Worm (Caenorhabditis elegans): ENCODE measurements around the gene ZK355.3.

ZK355.3 gene

DNA sequence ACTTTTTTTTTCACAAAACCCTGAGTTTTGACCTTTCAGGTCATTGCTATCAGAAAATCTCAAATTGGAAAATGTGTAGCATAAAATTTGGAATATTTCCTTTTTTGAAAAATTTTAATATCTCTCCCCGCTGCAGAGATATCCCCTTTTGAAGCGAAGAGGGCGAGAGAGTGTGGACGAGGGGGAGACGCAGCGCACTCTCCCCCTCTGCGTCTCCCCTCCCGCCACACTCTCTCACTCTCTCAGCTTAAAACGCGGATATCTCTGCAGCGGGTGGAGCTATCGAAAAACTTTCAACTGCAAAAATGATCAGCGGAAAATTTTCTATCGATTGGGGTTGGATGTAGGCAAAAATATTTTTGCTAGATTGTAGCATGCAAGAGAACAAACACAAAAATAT lies 4.7 kb downstream of the ZK355.3 start:
- TF ChIP-seq unc-62 (GFP tag; optimal IDR thresholded peaks at IDR 0.05) (no peak), nhr-237 (tag; optimal IDR thresholded peaks at IDR 0.05) (no peak), lsy-2 (tag; optimal IDR thresholded peaks at IDR 0.05) (no peak), elt-1 (tag; optimal IDR thresholded peaks at IDR 0.05; ENCODE audit: borderline replicate concordance, insufficient read depth) (no peak), nhr-76 (tag; optimal IDR thresholded peaks at IDR 0.05) (no peak), ceh-83 (GFP tag; optimal IDR thresholded peaks at IDR 0.05) (no peak), ztf-11 (tag; optimal IDR thresholded peaks at IDR 0.05) (no peak), elt-3 (tag; optimal IDR thresholded peaks at IDR 0.05) (no peak), pha-4 (tag; optimal IDR thresholded peaks at IDR 0.05) (no peak), zip-8 (tag; optimal IDR thresholded peaks at IDR 0.05) (no peak), mep-1 (tag; optimal IDR thresholded peaks at IDR 0.05) (no peak), drap-1 (GFP tag; optimal IDR thresholded peaks at IDR 0.05) (no peak), mab-5 (tag; optimal IDR thresholded peaks at IDR 0.05) (no peak), nhr-2 (tag; optimal IDR thresholded peaks at IDR 0.05) (no peak), ceh-43 (GFP tag; optimal IDR thresholded peaks at IDR 0.05) (no peak), ceh-39 (tag; optimal IDR thresholded peaks at IDR 0.05) (no peak), nhr-12 (tag; optimal IDR thresholded peaks at IDR 0.05) (no peak), mls-2 (tag; optimal IDR thresholded peaks at IDR 0.05) (no peak), lin-32 (GFP tag; optimal IDR thresholded peaks at IDR 0.05) (no peak)

DNA sequence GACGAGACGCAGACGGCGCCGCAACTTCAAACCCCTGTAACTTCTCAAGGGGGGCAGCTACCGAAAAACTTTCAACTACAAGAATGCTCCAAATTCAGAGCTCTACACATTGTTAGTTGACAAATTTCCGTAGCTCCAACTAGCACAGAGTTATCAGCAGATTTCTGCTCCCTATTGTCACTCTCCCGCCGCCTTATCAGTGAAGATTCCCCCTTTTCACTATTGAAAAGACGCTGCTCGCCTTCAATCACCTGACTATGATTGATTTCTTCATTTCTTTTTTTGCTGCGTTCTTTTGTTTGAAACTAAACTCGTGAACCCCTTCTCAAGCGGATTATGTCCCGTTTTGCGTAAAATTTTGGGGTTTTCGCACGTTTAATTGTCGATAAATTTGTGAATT lies 5.1 kb downstream of the ZK355.3 start:
- no peak for TF ChIP-seq sem-2 (GFP tag; optimal IDR thresholded peaks at IDR 0.05)

DNA sequence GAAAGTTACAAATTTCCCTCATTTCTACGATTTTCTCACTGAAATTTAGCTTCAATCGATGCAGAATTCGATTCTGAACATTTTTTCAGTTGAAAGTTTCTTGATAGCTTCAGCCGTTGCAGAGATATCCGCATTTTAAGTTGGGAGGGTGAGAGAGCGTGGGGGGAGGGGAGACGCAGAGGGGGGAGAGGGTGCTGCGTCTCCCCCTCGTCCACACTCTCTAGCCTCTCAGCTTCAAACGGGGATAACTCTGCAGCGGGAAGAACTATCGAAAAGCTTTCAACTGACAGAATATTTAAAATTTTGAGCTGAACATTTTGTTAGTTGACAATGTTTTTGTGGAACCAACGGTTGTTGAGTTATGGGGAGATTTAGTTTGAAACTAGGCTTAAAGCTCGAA lies 5.6 kb downstream of the ZK355.3 start:
- TF ChIP-seq bed-3 (GFP tag; optimal IDR thresholded peaks at IDR 0.05) (no peak), nhr-12 (tag; optimal IDR thresholded peaks at IDR 0.05) (no peak), M03D4.4 (tag; optimal IDR thresholded peaks at IDR 0.05) (no peak), mab-5 (tag; optimal IDR thresholded peaks at IDR 0.05) (no peak), pha-4 (tag; optimal IDR thresholded peaks at IDR 0.05) (no peak), ceh-39 (tag; optimal IDR thresholded peaks at IDR 0.05) (no peak), blmp-1 (tag; optimal IDR thresholded peaks at IDR 0.05) (no peak), lsy-2 (tag; optimal IDR thresholded peaks at IDR 0.05) (no peak), flh-1 (GFP tag; optimal IDR thresholded peaks at IDR 0.05) (no peak), elt-1 (tag; optimal IDR thresholded peaks at IDR 0.05; ENCODE audit: borderline replicate concordance, insufficient read depth) (no peak), mep-1 (tag; optimal IDR thresholded peaks at IDR 0.05) (no peak)

DNA sequence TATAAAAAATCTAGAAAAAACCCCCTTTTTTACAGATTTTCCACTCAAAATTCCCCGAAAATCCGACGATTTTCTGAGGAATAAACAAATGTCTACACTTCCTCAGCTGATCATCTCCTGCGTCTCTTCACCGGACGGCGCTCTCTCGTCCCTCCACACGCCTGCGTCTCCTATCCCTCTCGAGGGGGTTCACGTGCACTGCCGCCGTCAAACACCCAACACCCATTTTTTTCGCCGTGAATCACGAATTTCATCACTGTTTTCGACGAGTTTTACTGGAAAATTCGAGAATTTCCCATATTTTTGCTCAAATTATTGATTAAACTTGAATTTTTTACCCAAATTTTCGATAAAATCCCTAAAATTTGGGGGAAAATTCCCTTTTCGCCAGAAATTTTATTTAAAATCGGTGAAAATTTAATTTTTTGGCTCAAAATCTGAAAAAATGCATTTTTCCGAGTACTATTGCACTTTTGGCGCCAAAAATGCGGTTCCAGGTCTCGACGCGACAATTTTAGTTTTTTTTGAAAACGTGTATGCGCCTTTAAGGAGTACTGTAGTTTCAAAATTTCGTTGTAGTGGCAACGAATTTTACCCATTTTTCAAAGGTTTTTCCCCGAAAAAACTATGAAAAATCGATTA lies 6.5 kb downstream of the ZK355.3 start:
- TF ChIP-seq mep-1 (tag; optimal IDR thresholded peaks at IDR 0.05) (no peak), pha-4 (tag; optimal IDR thresholded peaks at IDR 0.05) (peak; percentile 22), ces-1 (GFP tag; optimal IDR thresholded peaks at IDR 0.05) (no peak)

DNA sequence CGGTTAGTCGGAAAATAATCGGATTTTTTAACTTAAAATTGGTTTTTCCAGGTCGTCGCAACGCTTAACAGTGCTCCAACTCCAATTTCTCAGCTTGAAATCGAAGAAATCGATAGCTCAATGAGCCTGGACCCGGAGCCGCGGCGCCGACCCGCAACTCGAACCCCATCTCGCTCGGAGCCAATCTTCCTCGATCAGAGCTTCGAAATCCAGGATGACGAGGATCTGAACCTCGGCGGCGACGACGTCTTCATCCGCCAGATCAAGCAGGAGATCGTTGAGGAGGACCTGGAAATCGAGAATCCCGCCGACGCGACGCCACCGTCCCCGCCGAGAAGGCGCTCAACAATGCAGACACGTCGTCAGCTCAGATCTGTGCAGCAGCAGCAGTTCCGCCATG lies 7.2 kb downstream of the ZK355.3 start:
- TF ChIP-seq nhr-12 (tag; optimal IDR thresholded peaks at IDR 0.05) (no peak), nhr-237 (tag; optimal IDR thresholded peaks at IDR 0.05) (no peak), sptf-1 (tag; optimal IDR thresholded peaks at IDR 0.05) (no peak), pha-4 (tag; optimal IDR thresholded peaks at IDR 0.05) (no peak)

DNA sequence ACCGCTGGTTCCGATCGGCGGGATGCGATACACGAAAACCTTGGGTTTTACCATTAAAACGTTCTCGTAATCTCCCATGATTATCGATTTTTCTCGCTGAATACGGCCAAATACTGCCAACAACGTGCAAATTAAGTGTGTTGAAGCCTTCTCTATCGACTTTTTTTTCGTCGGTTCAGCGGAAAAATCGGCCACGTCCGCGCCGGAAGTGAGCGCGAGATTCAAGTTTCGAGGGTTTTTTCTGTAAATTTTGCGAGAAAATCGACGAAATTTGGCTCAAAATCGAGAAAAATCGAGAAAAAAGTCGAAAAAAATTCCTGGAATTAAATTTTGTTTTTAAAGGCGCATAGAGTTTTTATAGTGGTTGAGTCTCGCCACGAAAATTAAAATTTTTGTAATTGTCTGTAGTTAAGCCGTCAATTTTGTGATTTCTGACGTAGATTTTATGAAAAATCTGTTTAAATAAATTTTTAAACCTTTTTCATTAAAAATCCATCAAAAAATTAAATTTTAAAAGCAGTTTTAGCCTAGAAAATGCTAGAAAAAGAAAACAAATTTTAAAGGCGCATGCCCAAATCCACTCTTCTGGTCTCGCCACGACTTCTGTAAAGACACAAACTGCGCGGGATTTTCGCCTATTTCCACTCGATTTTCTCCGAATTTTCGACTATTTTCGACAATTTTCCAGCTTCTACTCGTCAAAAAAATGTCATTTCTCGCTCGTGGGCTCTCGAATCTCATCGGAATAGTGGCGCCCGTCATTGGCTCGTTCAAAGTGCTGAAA lies 8.2 kb downstream of the ZK355.3 start, which contains the start of the genes ncap-1 and Y110A2AR.1:
TSS of gene ncap-1 (minus strand) at position 241 of the 784 bp plus-strand sequence.
TSS of gene Y110A2AR.1 (plus strand) at position 637 of the 784 bp plus-strand sequence.
- TF ChIP-seq unc-39 (tag; optimal IDR thresholded peaks at IDR 0.05) (no peak), unc-62 (GFP tag; optimal IDR thresholded peaks at IDR 0.05) (no peak), pha-4 (tag; optimal IDR thresholded peaks at IDR 0.05) (no peak), flh-1 (GFP tag; optimal IDR thresholded peaks at IDR 0.05) (no peak), blmp-1 (tag; optimal IDR thresholded peaks at IDR 0.05) (no peak), cnd-1 (tag; optimal IDR thresholded peaks at IDR 0.05) (no peak), lin-13 (tag; optimal IDR thresholded peaks at IDR 0.05) (no peak), zip-8 (tag; optimal IDR thresholded peaks at IDR 0.05) (no peak), lin-32 (GFP tag; optimal IDR thresholded peaks at IDR 0.05) (no peak), M03D4.4 (tag; optimal IDR thresholded peaks at IDR 0.05) (no peak), sptf-1 (tag; optimal IDR thresholded peaks at IDR 0.05) (no peak), ces-1 (GFP tag; optimal IDR thresholded peaks at IDR 0.05) (no peak), ceh-83 (GFP tag; optimal IDR thresholded peaks at IDR 0.05) (no peak), nhr-237 (tag; optimal IDR thresholded peaks at IDR 0.05) (no peak), nhr-28 (tag; optimal IDR thresholded peaks at IDR 0.05) (no peak), mab-5 (tag; optimal IDR thresholded peaks at IDR 0.05) (no peak), mep-1 (tag; optimal IDR thresholded peaks at IDR 0.05) (no peak), ceh-39 (tag; optimal IDR thresholded peaks at IDR 0.05) (no peak), elt-1 (tag; optimal IDR thresholded peaks at IDR 0.05; ENCODE audit: borderline replicate concordance, insufficient read depth) (no peak)
